Worm (Caenorhabditis elegans): ENCODE data around the gene athp-3.

athp-3 gene

ce11 chrIV:17026568-17026967 lies 21.6 kb downstream of the athp-3 start:
- TF ChIP-seq atf-7 (tag; optimal IDR thresholded peaks at IDR 0.05): no peak
- no peak for TF ChIP-seq snpc-4 (GFP tag; optimal IDR thresholded peaks at IDR 0.05)
- peak in 2 of 4 experiments; percentile 35 to 69 for TF ChIP-seq snpc-4 (tag; optimal IDR thresholded peaks at IDR 0.05)
- no peak for TF ChIP-seq D2030.7 (GFP tag; IDR thresholded peaks at IDR 0.05)
- TF ChIP-seq attf-6 (GFP tag; IDR thresholded peaks at IDR 0.05): peak; percentile 72

- no peak for TF ChIP-seq nhr-90 (tag; optimal IDR thresholded peaks at IDR 0.05)
Observed at ce11 chrIV:17025017-17025416, 23.1 kb downstream of the athp-3 start, which contains the start of gene dct-13. Gene dct-13 (minus strand): TSS chrIV:17025117.

- no peak for TF ChIP-seq ztf-28 (GFP tag; IDR thresholded peaks at IDR 0.05)
- peak; percentile 76; the same call in 1 of the 2 replicates for TF ChIP-seq attf-6 (GFP tag; IDR thresholded peaks at IDR 0.05)
- no peak for TF ChIP-seq snpc-4 (GFP tag; optimal IDR thresholded peaks at IDR 0.05)
- peak in 3 of 4 experiments; percentile 26 to 59 (median 49) for TF ChIP-seq snpc-4 (tag; optimal IDR thresholded peaks at IDR 0.05)
- no peak for TF ChIP-seq lsy-27 (tag; optimal IDR thresholded peaks at IDR 0.05; ENCODE audit: borderline replicate concordance, insufficient read depth)
Observed at ce11 chrIV:17021042-17021441, 27.1 kb downstream of the athp-3 start.

DNA sequence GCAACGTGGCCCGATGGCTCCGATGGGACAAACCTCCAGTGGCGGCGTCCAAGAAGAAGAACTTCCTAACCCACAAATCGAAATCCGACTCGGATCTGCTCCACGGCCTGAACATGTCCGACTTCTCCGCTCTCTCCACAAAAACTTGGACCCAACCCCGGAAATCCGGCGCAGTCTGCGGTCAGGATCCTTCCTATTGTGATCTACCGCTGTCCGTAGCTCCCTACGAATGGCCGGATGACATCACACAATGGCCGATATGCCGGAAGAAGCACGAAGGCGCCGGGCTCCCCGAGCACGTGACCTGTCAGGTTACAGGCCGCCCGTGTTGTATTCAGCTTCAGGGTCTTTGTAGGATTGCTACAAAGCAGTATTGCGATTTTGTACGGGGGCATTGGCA lies 37.9 kb downstream of the athp-3 start:
- TF ChIP-seq zfh-2 (GFP tag; conservative IDR thresholded peaks at IDR 0.05) (peak; percentile 81), egrh-3 (GFP tag; IDR thresholded peaks at IDR 0.05) (0 out of 2 replicates have a peak, but pooled peaks have one; percentile 15), Y53G8AR.9 (GFP tag; conservative IDR thresholded peaks at IDR 0.05) (no peak)

DNA sequence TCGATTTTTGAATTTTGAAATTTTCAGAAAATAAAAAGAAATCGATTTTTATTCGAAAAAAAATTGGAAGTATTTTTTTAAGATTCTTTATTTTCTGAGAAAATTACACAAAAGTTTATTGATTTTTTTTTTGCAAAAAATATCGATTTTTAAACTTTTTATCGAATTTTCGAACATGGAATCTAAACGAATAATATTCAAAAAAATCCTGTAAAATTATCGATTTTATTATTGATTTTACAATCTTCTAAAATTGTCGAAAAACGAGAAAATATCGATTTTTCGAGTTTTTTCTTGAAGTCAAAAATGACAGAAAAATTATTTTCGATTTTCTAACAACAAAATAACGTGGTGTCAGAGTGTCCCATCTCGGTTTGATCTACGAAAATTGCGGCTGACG lies 42.4 kb downstream of the athp-3 start:
- TF ChIP-seq F57A8.1 (GFP tag; optimal IDR thresholded peaks at IDR 0.05) (no peak), ceh-58 (GFP tag; IDR thresholded peaks at IDR 0.05) (no peak), gei-17 (GFP tag; optimal IDR thresholded peaks at IDR 0.05) (no peak), rec-8 (tag; optimal IDR thresholded peaks at IDR 0.05) (no peak), athp-1 (tag; optimal IDR thresholded peaks at IDR 0.05) (no peak), ceh-100 (GFP tag; IDR thresholded peaks at IDR 0.05) (no peak), madf-10 (tag; optimal IDR thresholded peaks at IDR 0.05) (no peak), zim-3 (tag; optimal IDR thresholded peaks at IDR 0.05) (no peak)
